Fruit fly (Drosophila melanogaster): ENCODE data around the gene CG34299.

CG34299 gene

DNA sequence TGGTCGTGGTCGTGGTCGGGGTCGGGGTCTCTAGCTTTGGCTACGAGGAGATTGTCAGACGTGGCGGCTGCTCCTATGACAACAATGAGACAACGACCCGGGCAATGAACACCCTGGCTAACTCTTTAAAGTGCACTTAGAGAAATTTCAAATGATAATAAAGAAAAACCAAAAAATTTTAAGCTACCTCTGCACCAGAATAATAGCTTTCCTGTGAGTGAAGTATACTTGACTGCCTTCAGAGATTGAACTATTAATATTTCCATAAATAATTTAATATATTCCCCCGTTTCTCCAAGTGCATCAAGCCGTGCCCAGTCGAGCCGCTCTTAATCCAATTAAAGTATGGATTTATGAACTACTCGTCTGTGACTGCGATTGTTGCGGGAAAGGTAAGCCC lies 14.3 kb downstream of the CG34299 start (continued):
- no peak for TF ChIP-seq CG8478 (optimal IDR thresholded peaks at IDR 0.05)
- TF ChIP-seq CG6854 (GFP tag; optimal IDR thresholded peaks at IDR 0.05): no peak
- TF ChIP-seq ranshi (GFP tag; IDR thresholded peaks at IDR 0.05): peak; percentile 15; the same call in 1 of the 2 replicates
- TF ChIP-seq dm (GFP tag; optimal IDR thresholded peaks at IDR 0.05): no peak
- TF ChIP-seq Hr39 (optimal IDR thresholded peaks at IDR 0.05): no peak
- no peak for TF ChIP-seq pan (optimal IDR thresholded peaks at IDR 0.05)
- TF ChIP-seq pan (GFP tag; optimal IDR thresholded peaks at IDR 0.05 in 1 of 2, IDR thresholded peaks at IDR 0.05 in 1 of 2): peak in 1 of 2 experiments; percentile 38
- TF ChIP-seq CG7357 (GFP tag; IDR thresholded peaks at IDR 0.05): peak; percentile 32; the same call in 1 of the 3 replicates
- peak; percentile 16 for TF ChIP-seq twi (tag; optimal IDR thresholded peaks at IDR 0.05)
- TF ChIP-seq kay (GFP tag; optimal IDR thresholded peaks at IDR 0.05): no peak
- TF ChIP-seq fd102C (GFP tag; optimal IDR thresholded peaks at IDR 0.05): peak; percentile 27
- peak; percentile 4 for TF ChIP-seq CG6254 (GFP tag; optimal IDR thresholded peaks at IDR 0.05)
- 0 out of 2 replicates have a peak, but pooled peaks have one; percentile 36 for TF ChIP-seq CG11696 (GFP tag; IDR thresholded peaks at IDR 0.05)
- TF ChIP-seq CG34422 (GFP tag; IDR thresholded peaks at IDR 0.05): peak; percentile 47; the same call in 2 of the 3 replicates
- TF ChIP-seq Jarid2 (GFP tag; optimal IDR thresholded peaks at IDR 0.05): no peak
- peak; percentile 51 for TF ChIP-seq CG8388 (GFP tag; optimal IDR thresholded peaks at IDR 0.05)

dm6 chr3R:30264671-30265282 lies 15.4 kb downstream of the CG34299 start:
- TF ChIP-seq Pdp1 (GFP tag; optimal IDR thresholded peaks at IDR 0.05): peak in 1 of 2 experiments; percentile 37
- no peak for TF ChIP-seq CG10209 (GFP tag; optimal IDR thresholded peaks at IDR 0.05)
- peak; percentile 43 for TF ChIP-seq crol (GFP tag; IDR thresholded peaks at IDR 0.05)
- no peak for TF ChIP-seq Ets97D (GFP tag; optimal IDR thresholded peaks at IDR 0.05)

DNA sequence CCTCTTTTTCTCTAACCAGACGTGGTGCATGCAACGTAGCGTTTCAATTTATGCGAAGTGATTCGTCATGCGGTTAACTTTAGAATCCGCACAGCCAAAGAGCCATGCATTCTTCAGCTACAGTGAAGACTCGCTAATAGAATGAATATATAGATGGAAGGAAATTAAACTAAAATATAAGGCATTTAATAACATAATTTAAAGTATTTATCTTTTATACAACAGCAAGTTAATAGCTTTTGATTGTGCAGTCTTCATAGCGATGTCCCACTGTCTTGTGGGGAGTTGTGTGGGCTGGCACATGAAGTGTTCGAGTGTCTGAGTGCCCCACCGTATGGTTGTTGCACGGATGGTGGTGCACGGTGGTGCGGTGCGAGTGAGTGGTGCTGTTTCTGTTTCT lies 16.0 kb downstream of the CG34299 start:
- TF ChIP-seq Deaf1 (tag; optimal IDR thresholded peaks at IDR 0.05) (no peak), dmrt11E (tag; optimal IDR thresholded peaks at IDR 0.05) (peak; percentile 69), run (tag; optimal IDR thresholded peaks at IDR 0.05) (no peak), cwo (GFP tag; optimal IDR thresholded peaks at IDR 0.05) (peak; percentile 3), CG18599 (GFP tag; optimal IDR thresholded peaks at IDR 0.05) (peak; percentile 15), NfI (GFP tag; optimal IDR thresholded peaks at IDR 0.05) (peak; percentile 30), CG1602 (GFP tag; optimal IDR thresholded peaks at IDR 0.05) (peak; percentile 48), sr (GFP tag; IDR thresholded peaks at IDR 0.05) (peak; percentile 37; the same call in 1 of the 3 replicates), slbo (GFP tag; IDR thresholded peaks at IDR 0.05) (peak; percentile 49; the same call in 1 of the 2 replicates), Sox102F (GFP tag; optimal IDR thresholded peaks at IDR 0.05) (peak; percentile 79), Fer3 (tag; optimal IDR thresholded peaks at IDR 0.05) (peak; percentile 10), CG10147 (GFP tag; optimal IDR thresholded peaks at IDR 0.05) (no peak), H15 (GFP tag; IDR thresholded peaks at IDR 0.05) (peak; percentile 71), esg (GFP tag; conservative IDR thresholded peaks at IDR 0.05) (peak; percentile 59), row (GFP tag; IDR thresholded peaks at IDR 0.05) (peak; percentile 72), CG1024 (GFP tag; IDR thresholded peaks at IDR 0.05) (peak; percentile 76), CG4707 (GFP tag; optimal IDR thresholded peaks at IDR 0.05) (peak; percentile 28), wor (GFP tag; IDR thresholded peaks at IDR 0.05) (peak; percentile 25; the same call in 1 of the 2 replicates), Ptx1 (GFP tag; IDR thresholded peaks at IDR 0.05) (peak; percentile 68), bcd (GFP tag; optimal IDR thresholded peaks at IDR 0.05) (peak; percentile 43), lov (optimal IDR thresholded peaks at IDR 0.05) (no peak), lov (GFP tag; IDR thresholded peaks at IDR 0.05) (peak; percentile 81; the same call in 2 of the 3 replicates), CG16863 (GFP tag; optimal IDR thresholded peaks at IDR 0.05) (peak; percentile 1), gce (GFP tag; IDR thresholded peaks at IDR 0.05) (peak; percentile 44; the same call in 1 of the 3 replicates), chif (GFP tag; optimal IDR thresholded peaks at IDR 0.05) (peak in 1 of 2 experiments; percentile 50), CG10462 (GFP tag; optimal IDR thresholded peaks at IDR 0.05) (peak; percentile 30), CG3065 (GFP tag; optimal IDR thresholded peaks at IDR 0.05) (no peak), Hr3 (GFP tag; optimal IDR thresholded peaks at IDR 0.05) (peak; percentile 35), phol (tag; optimal IDR thresholded peaks at IDR 0.05) (peak; percentile 62)

All from whole organism, embryonic.